Worm (Caenorhabditis elegans) whole organism, L4 larva: ENCODE data around the gene nas-9.

Source experiments
- ceh-28 ChIP-seq: fragments of 150-350 bp; optimal IDR thresholded peaks from 2 replicates; lab custom pipeline; 2014; ENCODE audit warnings: missing biosample characterization, missing genetic modification reagents, missing genetic modification characterization
- fos-1 ChIP-seq: fragments of 150-350 bp; optimal IDR thresholded peaks from 2 replicates; lab custom pipeline; 2014; ENCODE audit warnings: missing biosample characterization, missing genetic modification characterization

DNA sequence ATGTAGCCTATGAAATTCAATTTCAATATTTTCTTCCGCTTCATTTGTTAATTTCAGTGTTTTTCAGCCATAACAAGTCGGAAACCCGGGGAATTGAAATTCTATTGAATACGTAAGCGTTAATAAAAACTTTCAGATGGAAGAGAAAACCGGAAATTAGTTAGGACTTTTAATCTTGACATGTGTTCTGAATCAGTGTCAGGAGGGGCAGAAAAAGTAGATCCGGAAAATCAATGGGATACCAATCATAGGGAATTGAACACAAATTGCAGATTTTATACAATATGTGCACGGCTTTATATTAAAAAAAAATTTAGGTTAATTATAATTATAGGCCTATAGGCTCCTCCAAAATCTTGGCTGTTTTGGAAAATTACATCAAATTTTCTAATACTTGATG lies 24.5 kb upstream of the nas-9 start:
- TF ChIP-seq fos-1 (tag; lab: Kevin White, UChicago) (no peak), ceh-28 (tag; lab: Kevin White, UChicago) (no peak)
